Fruit fly (Drosophila melanogaster) Kc167 (cell line): Measurements from ENCODE around the gene CheB93b.

Source experiments
- Myc ChIP-seq: fragments of >200 bp; optimal IDR thresholded peaks from 2 replicates; lab custom pipeline; 2017; ENCODE audit warnings: missing external identifiers
- Sin3A ChIP-seq: fragments of >200 bp; optimal IDR thresholded peaks from 2 replicates; lab custom pipeline; 2018; ENCODE audit warnings: missing external identifiers
- h ChIP-seq: fragments of >200 bp; optimal IDR thresholded peaks from 3 replicates; lab custom pipeline; 2018; ENCODE audit warnings: missing external identifiers
- insv ChIP-seq: fragments of >200 bp; optimal IDR thresholded peaks from 3 replicates; lab custom pipeline; 2018; ENCODE audit warnings: missing external identifiers
- psq ChIP-seq: fragments of >200 bp; optimal IDR thresholded peaks from 2 replicates; lab custom pipeline; 2017; ENCODE audit warnings: missing external identifiers
- ttk ChIP-seq: sonication (Bioruptor generic); optimal IDR thresholded peaks from 2 replicates; lab custom pipeline; 2017; ENCODE audit warnings: missing external identifiers

DNA sequence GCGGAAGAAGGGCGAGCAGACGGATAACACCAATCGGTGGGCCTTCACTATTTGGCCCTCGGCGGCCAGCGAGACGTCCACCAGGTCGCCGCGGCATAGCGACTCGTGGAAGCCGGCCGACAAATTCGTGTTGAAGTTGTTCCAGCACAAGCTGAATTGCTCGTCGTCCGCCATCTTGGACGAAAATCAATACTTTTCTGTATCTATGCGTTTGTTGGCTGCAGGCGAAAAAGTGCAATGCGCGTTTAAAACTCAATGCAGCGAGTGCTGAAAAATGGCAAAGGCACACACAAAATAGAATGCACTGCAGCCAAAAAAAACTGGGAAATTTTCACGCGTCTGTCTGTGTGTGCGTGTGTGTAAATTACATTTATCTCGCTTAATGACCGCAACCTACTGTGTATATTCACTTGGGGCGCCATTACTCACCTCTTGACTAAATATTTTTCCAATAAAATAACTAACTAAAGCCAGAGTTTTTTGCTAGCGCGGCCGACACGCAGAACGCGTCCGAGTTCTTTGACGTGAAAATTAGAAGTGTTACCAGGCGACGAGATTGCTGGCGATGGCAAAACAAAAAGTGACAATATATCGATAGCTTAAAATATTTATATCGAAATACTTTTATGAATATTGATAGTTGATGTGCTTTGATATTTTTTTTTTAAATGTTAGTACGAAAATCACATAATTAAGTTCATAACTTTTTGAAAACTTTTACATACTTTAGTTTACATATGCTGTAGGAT lies 31.9 kb upstream of the CheB93b start:
- TF ChIP-seq insv (lab: Kevin White, UChicago) = no peak
- no peak for TF ChIP-seq ttk (lab: Kevin White, UChicago)
- no peak for TF ChIP-seq Sin3A (lab: Kevin White, UChicago)
- no peak for TF ChIP-seq Myc (lab: Kevin White, UChicago)
- no peak for TF ChIP-seq psq
- no peak for TF ChIP-seq h (lab: Kevin White, UChicago)
